Fruit fly (Drosophila melanogaster): ENCODE measurements around the gene ci.

DNA sequence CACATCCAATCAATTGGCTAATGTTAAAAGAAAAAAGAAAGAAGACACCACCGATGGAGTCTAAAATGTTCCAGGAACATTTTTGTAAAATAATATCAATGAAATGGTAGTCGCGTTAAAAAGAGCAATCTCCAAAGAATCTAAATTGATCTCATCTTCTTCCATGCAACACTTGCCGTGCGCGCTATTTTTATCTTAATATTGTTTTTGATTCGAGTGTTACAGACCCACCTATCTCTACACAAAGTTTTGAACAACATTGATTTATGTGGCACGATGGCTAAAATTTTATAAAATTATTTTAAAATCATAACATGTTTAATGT, 12.9 kb downstream of the ci start:
- no peak for TF ChIP-seq insv (optimal IDR thresholded peaks at IDR 0.05)
- no peak for TF ChIP-seq psq (optimal IDR thresholded peaks at IDR 0.05)
- no peak for TF ChIP-seq Myc (optimal IDR thresholded peaks at IDR 0.05)
- no peak for TF ChIP-seq Sin3A (optimal IDR thresholded peaks at IDR 0.05)
- no peak for TF ChIP-seq h (optimal IDR thresholded peaks at IDR 0.05)
